Fruit fly (Drosophila melanogaster): ENCODE data around the gene CG1971.
A peak's percentile ranks its signal among the peaks of the same experiment; 100 is the strongest.

dm6 chr3R:31810073-31810530, 4.8 kb downstream of the CG1971 start, which contains the start of gene Rift:
- TF ChIP-seq CG14711 (tag; optimal IDR thresholded peaks at IDR 0.05) (no peak), CG1620 (GFP tag; optimal IDR thresholded peaks at IDR 0.05) (no peak), pad (GFP tag; optimal IDR thresholded peaks at IDR 0.05) (peak; percentile 8), CG12768 (GFP tag; optimal IDR thresholded peaks at IDR 0.05) (peak; percentile 30), Hr96 (GFP tag; optimal IDR thresholded peaks at IDR 0.05) (no peak)

All from whole organism, adult.